Fruit fly (Drosophila melanogaster) whole organism, embryonic: ENCODE measurements around the gene CG16813.
A peak's percentile ranks its signal among the peaks of the same experiment; 100 is the strongest.

ENCODE experiments used
- Abd-B ChIP-seq: fragments of 200-800 bp; sonication (Bioruptor generic); optimal IDR thresholded peaks from 2 replicates; lab custom pipeline; 2018; ENCODE audit warnings: missing biosample characterization, mild to moderate bottlenecking, missing genetic modification characterization, moderate library complexity
- Aef1 ChIP-seq: fragments of 200-800 bp; sonication (Bioruptor generic); IDR thresholded peaks from 3 replicates; pipeline ENCODE4 v1.3.6; 2022; ENCODE audit warnings: missing biosample characterization, missing genetic modification characterization
- C15 ChIP-seq: fragments of 200-800 bp; sonication (Bioruptor generic); IDR thresholded peaks from 3 replicates; pipeline ENCODE4 v1.3.6; 2022; ENCODE audit warnings: missing biosample characterization, missing genetic modification characterization
- CG10654 ChIP-seq: fragments of 200-800 bp; sonication (Bioruptor generic); optimal IDR thresholded peaks from 2 replicates; lab custom pipeline; 2016; ENCODE audit warnings: missing biosample characterization, missing genetic modification characterization
- CG11085 ChIP-seq: fragments of 200-800 bp; sonication (Bioruptor generic); IDR thresholded peaks from 2 replicates; pipeline ENCODE4 v1.3.6; 2022; ENCODE audit warnings: missing biosample characterization, missing genetic modification characterization
- CG12391 ChIP-seq: fragments of 200-800 bp; sonication (Bioruptor generic); optimal IDR thresholded peaks from 3 replicates; lab custom pipeline; 2018; ENCODE audit warnings: missing biosample characterization, mild to moderate bottlenecking, missing genetic modification characterization, moderate library complexity
- CG12659 ChIP-seq: fragments of 200-800 bp; sonication (Bioruptor generic); optimal IDR thresholded peaks from 3 replicates; lab custom pipeline; 2017; ENCODE audit warnings: mild to moderate bottlenecking, missing biosample characterization, missing genetic modification reagents, missing genetic modification characterization
- CG12744 ChIP-seq: fragments of 200-800 bp; sonication (Bioruptor generic); optimal IDR thresholded peaks from 2 replicates; lab custom pipeline; 2016; ENCODE audit warnings: missing biosample characterization, missing genetic modification characterization
- CG13775 ChIP-seq: fragments of 200-800 bp; sonication (Bioruptor generic); optimal IDR thresholded peaks from 3 replicates; lab custom pipeline; 2017; ENCODE audit warnings: missing biosample characterization, mild to moderate bottlenecking, missing genetic modification characterization
- CG15696 ChIP-seq: fragments of 200-800 bp; sonication (Bioruptor generic); optimal IDR thresholded peaks from 2 replicates; lab custom pipeline; 2019; ENCODE audit warnings: missing biosample characterization, mild to moderate bottlenecking, missing genetic modification characterization, moderate library complexity
- CG17328 ChIP-seq: fragments of 200-800 bp; sonication (Bioruptor generic); IDR thresholded peaks from 2 replicates; pipeline ENCODE4 v1.3.6; 2022; ENCODE audit warnings: missing biosample characterization, missing genetic modification characterization
- CG31388 ChIP-seq: fragments of 200-800 bp; sonication (Bioruptor generic); optimal IDR thresholded peaks from 2 replicates; lab custom pipeline; 2016; ENCODE audit warnings: missing biosample characterization, missing genetic modification characterization
- CG3847 ChIP-seq: fragments of 200-800 bp; sonication (Bioruptor generic); IDR thresholded peaks from 2 replicates; pipeline ENCODE4 v1.3.6; 2022; ENCODE audit warnings: missing biosample characterization, missing genetic modification characterization
- CG8388 ChIP-seq: fragments of 200-800 bp; sonication (Bioruptor generic); optimal IDR thresholded peaks from 2 replicates; lab custom pipeline; 2019; ENCODE audit warnings: missing biosample characterization, mild to moderate bottlenecking, missing genetic modification characterization, moderate library complexity
- CG8924 ChIP-seq: fragments of 200-800 bp; optimal IDR thresholded peaks from 3 replicates; lab custom pipeline; 2019; ENCODE audit warnings: missing biosample characterization, mild to moderate bottlenecking, missing genetic modification characterization, moderate library complexity
- CG9932 ChIP-seq: fragments of 200-800 bp; sonication (Bioruptor generic); IDR thresholded peaks from 2 replicates; pipeline ENCODE4 v1.3.6; 2022; ENCODE audit warnings: missing biosample characterization, missing genetic modification characterization
- CHES-1-like ChIP-seq: fragments of 200-800 bp; sonication (Bioruptor generic); optimal IDR thresholded peaks from 2 replicates; lab custom pipeline; 2016; ENCODE audit warnings: missing biosample characterization, missing genetic modification characterization
- Dbx ChIP-seq: fragments of 200-800 bp; sonication (Bioruptor generic); IDR thresholded peaks from 3 replicates; pipeline ENCODE4 v1.3.6; 2022; ENCODE audit warnings: missing biosample characterization, missing genetic modification characterization
- Dek ChIP-seq: fragments of 200-800 bp; sonication (Bioruptor generic); optimal IDR thresholded peaks from 3 replicates; lab custom pipeline; 2019; ENCODE audit warnings: missing biosample characterization, mild to moderate bottlenecking, missing genetic modification characterization, moderate library complexity
- Dp ChIP-seq: fragments of 200-800 bp; sonication (Bioruptor generic); optimal IDR thresholded peaks from 2 replicates; lab custom pipeline; 2018; ENCODE audit warnings: missing biosample characterization, mild to moderate bottlenecking, missing genetic modification characterization, moderate library complexity
- Drgx ChIP-seq: fragments of 200-800 bp; sonication (Bioruptor generic); IDR thresholded peaks from 2 replicates; pipeline ENCODE4 v1.3.6; 2022; ENCODE audit warnings: missing biosample characterization, missing genetic modification characterization
- Fer3 ChIP-seq: fragments of 200-800 bp; sonication (Bioruptor generic); optimal IDR thresholded peaks from 2 replicates; lab custom pipeline; 2018; ENCODE audit warnings: missing biosample characterization, mild to moderate bottlenecking, missing genetic modification characterization, moderate library complexity
- Hsf ChIP-seq: fragments of 200-800 bp; sonication (Bioruptor generic); optimal IDR thresholded peaks from 3 replicates; lab custom pipeline; 2016; ENCODE audit warnings: missing biosample characterization, missing genetic modification characterization
- Max ChIP-seq: fragments of 200-800 bp; sonication (Bioruptor generic); optimal IDR thresholded peaks from 2 replicates; lab custom pipeline; 2016; ENCODE audit warnings: missing biosample characterization, mild to moderate bottlenecking, missing genetic modification characterization
- Nf-YA ChIP-seq: fragments of 200-800 bp; sonication (Bioruptor generic); IDR thresholded peaks from 2 replicates; pipeline ENCODE4 v1.3.6; 2022; ENCODE audit warnings: missing biosample characterization, missing genetic modification characterization
- Ravus ChIP-seq: fragments of 200-800 bp; sonication (Bioruptor generic); IDR thresholded peaks from 2 replicates; pipeline ENCODE4 v1.3.6; 2022; ENCODE audit warnings: missing biosample characterization, missing genetic modification characterization
- Sox100B ChIP-seq: fragments of 200-800 bp; sonication (Bioruptor generic); optimal IDR thresholded peaks from 3 replicates; lab custom pipeline; 2018; ENCODE audit warnings: missing biosample characterization, mild to moderate bottlenecking, missing genetic modification characterization
- ac ChIP-seq: fragments of 200-800 bp; sonication (Bioruptor generic); optimal IDR thresholded peaks from 3 replicates; lab custom pipeline; 2017; ENCODE audit warnings: missing biosample characterization, mild to moderate bottlenecking, missing genetic modification characterization
- bcd ChIP-seq: fragments of 200-800 bp; sonication (Bioruptor generic); optimal IDR thresholded peaks from 2 replicates; lab custom pipeline; 2017; ENCODE audit warnings: missing biosample characterization, mild to moderate bottlenecking, missing genetic modification characterization
- bowl ChIP-seq: fragments of 200-800 bp; sonication (Bioruptor generic); IDR thresholded peaks from 2 replicates; pipeline ENCODE4 v1.3.6; 2022; ENCODE audit warnings: missing biosample characterization, missing genetic modification characterization
- chif ChIP-seq, 2 experiments: fragments of 200-800 bp; sonication (Bioruptor generic); optimal IDR thresholded peaks; 3 replicates each; lab custom pipeline; 2016; ENCODE audit warnings: missing biosample characterization in 2 of 2, missing genetic modification characterization in 2 of 2
- crp ChIP-seq, 2 experiments: fragments of 200-800 bp; sonication (Bioruptor generic); optimal IDR thresholded peaks; 2 replicates in 1 of 2; 3 replicates in 1 of 2; lab custom pipeline; 2017; ENCODE audit warnings: missing biosample characterization in 2 of 2, missing genetic modification characterization in 2 of 2, mild to moderate bottlenecking in 1 of 2, moderate library complexity in 1 of 2
- emc ChIP-seq: fragments of 200-800 bp; sonication (Bioruptor generic); optimal IDR thresholded peaks from 2 replicates; lab custom pipeline; 2016; ENCODE audit warnings: missing biosample characterization, missing genetic modification characterization
- eve ChIP-seq, 2 experiments: fragments of >200 bp; optimal IDR thresholded peaks; 2 replicates each; lab custom pipeline; 2017; ENCODE audit warnings: missing biosample characterization in 2 of 2, missing genetic modification characterization in 2 of 2
- fd3F ChIP-seq: fragments of 200-800 bp; sonication (Bioruptor generic); optimal IDR thresholded peaks from 2 replicates; lab custom pipeline; 2018; ENCODE audit warnings: missing biosample characterization, mild to moderate bottlenecking, missing genetic modification characterization, moderate library complexity
- fd96Cb ChIP-seq: fragments of 200-800 bp; sonication (Bioruptor generic); optimal IDR thresholded peaks from 2 replicates; lab custom pipeline; 2018; ENCODE audit warnings: missing biosample characterization, mild to moderate bottlenecking, missing genetic modification characterization, moderate library complexity
- gfzf ChIP-seq: fragments of 200-800 bp; sonication (Bioruptor generic); optimal IDR thresholded peaks from 2 replicates; lab custom pipeline; 2016; ENCODE audit warnings: missing biosample characterization, mild to moderate bottlenecking, missing genetic modification characterization, moderate library complexity
- gsb ChIP-seq: fragments of 200-800 bp; sonication (Bioruptor generic); IDR thresholded peaks from 2 replicates; pipeline ENCODE4 v1.3.6; 2022; ENCODE audit warnings: missing biosample characterization, missing genetic modification characterization
- lbe ChIP-seq: fragments of 200-800 bp; sonication (Bioruptor generic); optimal IDR thresholded peaks from 2 replicates; lab custom pipeline; 2016; ENCODE audit warnings: missing biosample characterization, mild to moderate bottlenecking, missing genetic modification characterization
- nmo ChIP-seq: fragments of 200-800 bp; sonication (Bioruptor generic); optimal IDR thresholded peaks from 2 replicates; lab custom pipeline; 2018; ENCODE audit warnings: missing biosample characterization, mild to moderate bottlenecking, missing genetic modification characterization, moderate library complexity
- nom ChIP-seq: fragments of 200-800 bp; sonication (Bioruptor generic); optimal IDR thresholded peaks from 2 replicates; lab custom pipeline; 2017; ENCODE audit warnings: missing biosample characterization, missing genetic modification characterization, mild to moderate bottlenecking, moderate library complexity, missing genetic modification reagents
- pan ChIP-seq, 4 experiments: fragments of >200 bp in 3 of 4; fragments of 200-800 bp in 1 of 4; sonication (Bioruptor generic) in 1 of 4; optimal IDR thresholded peaks in 3 of 4; IDR thresholded peaks in 1 of 4; 2 replicates each; pipeline versions ENCODE4 v1.3.6 to Lab custom; 2017 to 2022; ENCODE audit warnings: missing biosample characterization in 2 of 4, missing genetic modification characterization in 2 of 4, mixed read lengths in 1 of 4
- peb ChIP-seq: fragments of 200-800 bp; sonication (Bioruptor generic); IDR thresholded peaks from 2 replicates; pipeline ENCODE4 v1.3.6; 2022; ENCODE audit warnings: missing biosample characterization, missing genetic modification characterization
- pho ChIP-seq: fragments of 200-800 bp; sonication (Bioruptor generic); optimal IDR thresholded peaks from 2 replicates; lab custom pipeline; 2016; ENCODE audit warnings: missing biosample characterization, missing genetic modification characterization
- repo ChIP-seq: fragments of 200-800 bp; sonication (Bioruptor generic); optimal IDR thresholded peaks from 2 replicates; lab custom pipeline; 2016; ENCODE audit warnings: missing biosample characterization, missing genetic modification characterization
- run ChIP-seq: fragments of 200-800 bp; sonication (Bioruptor generic); optimal IDR thresholded peaks from 3 replicates; lab custom pipeline; 2018; ENCODE audit warnings: missing biosample characterization, mild to moderate bottlenecking, missing genetic modification characterization
- sisA ChIP-seq: fragments of 200-800 bp; sonication (Bioruptor generic); IDR thresholded peaks from 2 replicates; pipeline ENCODE4 v1.3.6; 2022; ENCODE audit warnings: missing biosample characterization, missing genetic modification characterization
- trh ChIP-seq: fragments of 200-800 bp; sonication (Bioruptor generic); optimal IDR thresholded peaks from 2 replicates; lab custom pipeline; 2016; ENCODE audit warnings: missing biosample characterization, missing genetic modification characterization
- tup ChIP-seq: fragments of 200-800 bp; sonication (Bioruptor generic); optimal IDR thresholded peaks from 2 replicates; lab custom pipeline; 2016; ENCODE audit warnings: missing biosample characterization, mild to moderate bottlenecking, missing genetic modification characterization, moderate library complexity
- unc-4 ChIP-seq: fragments of 200-800 bp; sonication (Bioruptor generic); IDR thresholded peaks from 2 replicates; pipeline ENCODE4 v1.3.6; 2022; ENCODE audit warnings: missing biosample characterization, missing genetic modification characterization; ENCODE audit not compliant: partially characterized antibody

The CG16813 gene

dm6 chr2L:13222225-13222648 lies 5.1 kb upstream of the CG16813 start, which contains the start of the genes Ski6 and CG16812 (continued):
- TF ChIP-seq Nf-YA = 0 out of 2 replicates have a peak, but pooled peaks have one; percentile 4
- TF ChIP-seq Hsf (GFP tag; lab: Kevin White, UChicago) = peak; percentile 62
- no peak for TF ChIP-seq eve (GFP tag; optimal IDR thresholded peaks at IDR 0.05; lab: Kevin White, UChicago)
- TF ChIP-seq bowl (GFP tag; lab: Robert Waterston, UW) = no peak
- no peak for TF ChIP-seq C15 (GFP tag; lab: Robert Waterston, UW)
- TF ChIP-seq fd96Cb (tag; lab: Kevin White, UChicago) = peak; percentile 61
- TF ChIP-seq nom (GFP tag; lab: Kevin White, UChicago) = no peak
- TF ChIP-seq pan (optimal IDR thresholded peaks at IDR 0.05; lab: Kevin White, UChicago) = no peak
- peak in 1 of 2 experiments; percentile 67 for TF ChIP-seq pan (GFP tag; optimal IDR thresholded peaks at IDR 0.05 in 1 of 2, IDR thresholded peaks at IDR 0.05 in 1 of 2)
- peak; percentile 24; the same call in 2 of the 3 replicates for TF ChIP-seq Aef1 (GFP tag; lab: Robert Waterston, UW)
- peak; percentile 69 for TF ChIP-seq CG3847 (GFP tag; lab: Robert Waterston, UW)
- peak; percentile 78 for TF ChIP-seq CG9932 (GFP tag; lab: Robert Waterston, UW)
- TF ChIP-seq gfzf (GFP tag; lab: Kevin White, UChicago) = peak; percentile 58
- TF ChIP-seq tup (GFP tag; lab: Kevin White, UChicago) = no peak
- peak; percentile 84 for TF ChIP-seq nmo (GFP tag; lab: Kevin White, UChicago)
- TF ChIP-seq CG15696 = peak; percentile 73
- peak; percentile 75 for TF ChIP-seq Max
- TF ChIP-seq sisA (GFP tag; lab: Robert Waterston, UW) = 0 out of 2 replicates have a peak, but pooled peaks have one; percentile 16
- TF ChIP-seq lbe (GFP tag; lab: Kevin White, UChicago) = no peak
- peak; percentile 86 for TF ChIP-seq CG8924 (tag; lab: Kevin White, UChicago)
- TF ChIP-seq crp (GFP tag; optimal IDR thresholded peaks at IDR 0.05; lab: Kevin White, UChicago) = peak in 1 of 2 experiments; percentile 62
- peak; percentile 68 for TF ChIP-seq CG17328
- TF ChIP-seq pho = peak; percentile 50
- peak; percentile 57 for TF ChIP-seq Dp (GFP tag; lab: Kevin White, UChicago)
- TF ChIP-seq trh (GFP tag; lab: Kevin White, UChicago) = peak; percentile 36
- TF ChIP-seq CG10654 (GFP tag; lab: Kevin White, UChicago) = peak; percentile 65
- TF ChIP-seq CHES-1-like (GFP tag; lab: Kevin White, UChicago) = peak; percentile 16
- TF ChIP-seq fd3F (GFP tag; lab: Kevin White, UChicago) = peak; percentile 66
- no peak for TF ChIP-seq Sox100B (GFP tag; lab: Kevin White, UChicago)
- TF ChIP-seq ac (GFP tag; lab: Kevin White, UChicago) = no peak
- TF ChIP-seq CG31388 = no peak
- TF ChIP-seq chif (GFP tag; optimal IDR thresholded peaks at IDR 0.05; lab: Kevin White, UChicago) = peak in 1 of 2 experiments; percentile 15
- TF ChIP-seq CG13775 (GFP tag; lab: Kevin White, UChicago) = peak; percentile 65
- TF ChIP-seq emc (GFP tag; lab: Kevin White, UChicago) = no peak
- TF ChIP-seq Drgx = no peak
- no peak for TF ChIP-seq gsb (GFP tag; lab: Robert Waterston, UW)
- peak; percentile 63 for TF ChIP-seq CG8388 (GFP tag; lab: Kevin White, UChicago)
- TF ChIP-seq CG12391 (tag; lab: Kevin White, UChicago) = peak; percentile 89
- TF ChIP-seq bcd (GFP tag; lab: Kevin White, UChicago) = peak; percentile 49
- no peak; the same call in 1 of the 2 replicates for TF ChIP-seq Ravus (GFP tag; lab: Robert Waterston, UW)
- TF ChIP-seq Dek = peak; percentile 70
- peak; percentile 50 for TF ChIP-seq Abd-B (GFP tag; lab: Kevin White, UChicago)
- peak; percentile 82 for TF ChIP-seq CG12659 (GFP tag; lab: Kevin White, UChicago)
- TF ChIP-seq CG12744 (GFP tag; lab: Kevin White, UChicago) = no peak
- TF ChIP-seq repo (GFP tag; lab: Kevin White, UChicago) = no peak
- 0 out of 2 replicates have a peak, but pooled peaks have one; percentile 12 for TF ChIP-seq peb
- TF ChIP-seq run = peak; percentile 45
- TF ChIP-seq Dbx (GFP tag; lab: Robert Waterston, UW) = peak; percentile 68
- peak; percentile 61 for TF ChIP-seq unc-4 (GFP tag; lab: Robert Waterston, UW)
- TF ChIP-seq CG11085 (GFP tag; lab: Robert Waterston, UW) = 0 out of 2 replicates have a peak, but pooled peaks have one; percentile 26
- TF ChIP-seq Fer3 (tag; lab: Kevin White, UChicago) = peak; percentile 82
